Fruit fly (Drosophila melanogaster) whole organism, embryonic: ENCODE results near the gene Gcat.

Experiments used
- Ada2b ChIP-seq: fragments of 200-800 bp; sonication (Bioruptor generic); IDR thresholded peaks from 2 replicates; pipeline ENCODE4 v1.3.6; 2022; ENCODE audit warnings: missing biosample characterization, missing genetic modification characterization
- Bgb ChIP-seq: fragments of 200-800 bp; sonication (Bioruptor generic); IDR thresholded peaks from 2 replicates; pipeline ENCODE4 v1.3.6; 2022; ENCODE audit warnings: missing biosample characterization, missing genetic modification characterization; ENCODE audit not compliant: partially characterized antibody
- C15 ChIP-seq: fragments of 200-800 bp; sonication (Bioruptor generic); IDR thresholded peaks from 3 replicates; pipeline ENCODE4 v1.3.6; 2022; ENCODE audit warnings: missing biosample characterization, missing genetic modification characterization
- CG10959 ChIP-seq: fragments of 200-800 bp; sonication (Bioruptor generic); IDR thresholded peaks from 2 replicates; pipeline ENCODE4 v1.3.6; 2022; ENCODE audit warnings: missing biosample characterization, missing genetic modification characterization
- CG11456 ChIP-seq: fragments of 200-800 bp; sonication (Bioruptor generic); IDR thresholded peaks from 3 replicates; pipeline ENCODE4 v1.3.6; 2022; ENCODE audit warnings: missing biosample characterization, missing genetic modification characterization
- CG12942 ChIP-seq: fragments of 200-800 bp; sonication (Bioruptor generic); optimal IDR thresholded peaks from 3 replicates; lab custom pipeline; 2016; ENCODE audit warnings: missing biosample characterization, missing genetic modification characterization
- CG13287 ChIP-seq: fragments of 200-800 bp; sonication (Bioruptor generic); IDR thresholded peaks from 2 replicates; pipeline ENCODE4 v1.3.6; 2022; ENCODE audit warnings: missing biosample characterization, missing genetic modification characterization; ENCODE audit not compliant: partially characterized antibody
- CG14710 ChIP-seq: fragments of 200-800 bp; sonication (Bioruptor generic); optimal IDR thresholded peaks from 3 replicates; lab custom pipeline; 2019; ENCODE audit warnings: missing biosample characterization, mild to moderate bottlenecking, missing genetic modification characterization, moderate library complexity
- CG14860 ChIP-seq: fragments of 200-800 bp; sonication (Bioruptor generic); IDR thresholded peaks from 3 replicates; pipeline ENCODE4 v1.3.6; 2022; ENCODE audit warnings: missing biosample characterization, missing genetic modification characterization; ENCODE audit not compliant: partially characterized antibody
- CG1832 ChIP-seq: fragments of 200-800 bp; sonication (Bioruptor generic); optimal IDR thresholded peaks from 2 replicates; lab custom pipeline; 2017; ENCODE audit warnings: missing biosample characterization, mild to moderate bottlenecking, missing genetic modification characterization, inconsistent platforms
- CG3163 ChIP-seq: fragments of 200-800 bp; sonication (Bioruptor generic); optimal IDR thresholded peaks from 3 replicates; lab custom pipeline; 2016; ENCODE audit warnings: missing biosample characterization, missing genetic modification characterization
- CG3838 ChIP-seq: fragments of 200-800 bp; sonication (Bioruptor generic); optimal IDR thresholded peaks from 3 replicates; lab custom pipeline; 2016; ENCODE audit warnings: missing biosample characterization, missing genetic modification characterization
- CG3995 ChIP-seq: fragments of 200-800 bp; sonication (Bioruptor generic); optimal IDR thresholded peaks from 3 replicates; lab custom pipeline; 2016; ENCODE audit warnings: missing biosample characterization, missing genetic modification characterization
- CG4424 ChIP-seq: fragments of 200-800 bp; sonication (Bioruptor generic); optimal IDR thresholded peaks from 3 replicates; lab custom pipeline; 2016; ENCODE audit warnings: missing biosample characterization, missing genetic modification characterization
- CG5953 ChIP-seq: fragments of 200-800 bp; sonication (Bioruptor generic); IDR thresholded peaks from 2 replicates; pipeline ENCODE4 v1.3.6; 2022; ENCODE audit warnings: missing biosample characterization, missing genetic modification characterization
- CG6791 ChIP-seq: fragments of 200-800 bp; sonication (Bioruptor generic); IDR thresholded peaks from 3 replicates; pipeline ENCODE4 v1.3.6; 2022; ENCODE audit warnings: missing biosample characterization, missing genetic modification characterization; ENCODE audit not compliant: partially characterized antibody
- CG9817 ChIP-seq: fragments of 200-800 bp; sonication (Bioruptor generic); optimal IDR thresholded peaks from 2 replicates; lab custom pipeline; 2018; ENCODE audit warnings: missing biosample characterization, mild to moderate bottlenecking, missing genetic modification characterization, moderate library complexity
- Dbx ChIP-seq: fragments of 200-800 bp; sonication (Bioruptor generic); IDR thresholded peaks from 3 replicates; pipeline ENCODE4 v1.3.6; 2022; ENCODE audit warnings: missing biosample characterization, missing genetic modification characterization
- Dfd ChIP-seq, 2 experiments: fragments of >200 bp; optimal IDR thresholded peaks; 2 replicates each; lab custom pipeline; 2017; ENCODE audit warnings: missing biosample characterization in 2 of 2, missing genetic modification characterization in 2 of 2
- Ets65A ChIP-seq: fragments of 200-800 bp; sonication (Bioruptor generic); peaks from one replicate; lab custom pipeline; 2016; ENCODE audit warnings: missing biosample characterization, missing genetic modification characterization
- Fer1 ChIP-seq: fragments of 200-800 bp; sonication (Bioruptor generic); optimal IDR thresholded peaks from 2 replicates; lab custom pipeline; 2017; ENCODE audit warnings: missing biosample characterization, mild to moderate bottlenecking, missing genetic modification characterization
- Fer3 ChIP-seq: fragments of 200-800 bp; sonication (Bioruptor generic); optimal IDR thresholded peaks from 2 replicates; lab custom pipeline; 2018; ENCODE audit warnings: missing biosample characterization, mild to moderate bottlenecking, missing genetic modification characterization, moderate library complexity
- GATAe ChIP-seq: fragments of 200-800 bp; sonication (Bioruptor generic); conservative IDR thresholded peaks from 2 replicates; pipeline ENCODE4 v1.3.6; 2022; ENCODE audit warnings: missing biosample characterization, missing genetic modification characterization
- Hr39 ChIP-seq: fragments of >200 bp; optimal IDR thresholded peaks from 2 replicates; lab custom pipeline; 2017
- Med ChIP-seq: fragments of 200-800 bp; sonication (Bioruptor generic); peaks from one replicate; lab custom pipeline; 2016; ENCODE audit warnings: missing biosample characterization, missing genetic modification characterization, mild to moderate bottlenecking, inconsistent platforms, moderate library complexity
- Nf-YB ChIP-seq: fragments of 200-800 bp; sonication (Bioruptor generic); optimal IDR thresholded peaks from 3 replicates; lab custom pipeline; 2019; ENCODE audit warnings: missing biosample characterization, mild to moderate bottlenecking, missing genetic modification characterization, moderate library complexity
- Nf-YC ChIP-seq: fragments of 200-800 bp; optimal IDR thresholded peaks from 3 replicates; lab custom pipeline; 2019; ENCODE audit warnings: missing biosample characterization, mild to moderate bottlenecking, missing genetic modification characterization, moderate library complexity
- NfI ChIP-seq: fragments of 200-800 bp; sonication (Bioruptor generic); optimal IDR thresholded peaks from 3 replicates; lab custom pipeline; 2018; ENCODE audit warnings: missing biosample characterization, mild to moderate bottlenecking, missing genetic modification characterization, moderate library complexity
- amos ChIP-seq: fragments of 200-800 bp; sonication (Bioruptor generic); IDR thresholded peaks from 2 replicates; pipeline ENCODE4 v1.3.6; 2022; ENCODE audit warnings: missing biosample characterization, missing genetic modification characterization; ENCODE audit not compliant: partially characterized antibody
- ara ChIP-seq: fragments of 200-800 bp; sonication (Bioruptor generic); IDR thresholded peaks from 2 replicates; pipeline ENCODE4 v1.3.6; 2022; ENCODE audit warnings: missing biosample characterization, missing genetic modification characterization
- cas ChIP-seq: fragments of 200-800 bp; sonication (Bioruptor generic); IDR thresholded peaks from 2 replicates; pipeline ENCODE4 v1.3.6; 2022; ENCODE audit warnings: missing biosample characterization, missing genetic modification characterization
- cg ChIP-seq: fragments of 200-800 bp; sonication (Bioruptor generic); optimal IDR thresholded peaks from 3 replicates; lab custom pipeline; 2019; ENCODE audit warnings: missing biosample characterization, mild to moderate bottlenecking, missing genetic modification characterization, moderate library complexity
- disco-r ChIP-seq: fragments of 200-800 bp; sonication (Bioruptor generic); optimal IDR thresholded peaks from 2 replicates; lab custom pipeline; 2016; ENCODE audit warnings: missing biosample characterization, missing genetic modification characterization
- fd102C ChIP-seq: fragments of 200-800 bp; sonication (Bioruptor generic); optimal IDR thresholded peaks from 2 replicates; lab custom pipeline; 2018; ENCODE audit warnings: missing biosample characterization, mild to moderate bottlenecking, missing genetic modification characterization, moderate library complexity
- fd64A ChIP-seq: fragments of 200-800 bp; sonication (Bioruptor generic); optimal IDR thresholded peaks from 3 replicates; lab custom pipeline; 2018; ENCODE audit warnings: missing biosample characterization, mild to moderate bottlenecking, missing genetic modification characterization
- fd96Cb ChIP-seq: fragments of 200-800 bp; sonication (Bioruptor generic); optimal IDR thresholded peaks from 2 replicates; lab custom pipeline; 2018; ENCODE audit warnings: missing biosample characterization, mild to moderate bottlenecking, missing genetic modification characterization, moderate library complexity
- gro ChIP-seq: fragments of 200-800 bp; sonication (Bioruptor generic); optimal IDR thresholded peaks from 2 replicates; lab custom pipeline; 2016; ENCODE audit warnings: missing biosample characterization, missing genetic modification characterization
- hth ChIP-seq: fragments of >200 bp; optimal IDR thresholded peaks from 2 replicates; lab custom pipeline; 2017; ENCODE audit warnings: inconsistent platforms
- jigr1 ChIP-seq: fragments of 200-800 bp; sonication (Bioruptor generic); IDR thresholded peaks from 3 replicates; pipeline ENCODE4 v1.3.6; 2022; ENCODE audit warnings: missing biosample characterization, missing genetic modification characterization
- ken ChIP-seq: fragments of 200-800 bp; sonication (Bioruptor generic); IDR thresholded peaks from 3 replicates; pipeline ENCODE4 v1.3.6; 2022; ENCODE audit warnings: missing biosample characterization, missing genetic modification characterization
- knrl ChIP-seq: fragments of 200-800 bp; sonication (Bioruptor generic); IDR thresholded peaks from 3 replicates; pipeline ENCODE4 v1.3.6; 2022; ENCODE audit warnings: missing biosample characterization, missing genetic modification characterization; ENCODE audit not compliant: partially characterized antibody
- mam ChIP-seq: fragments of 200-800 bp; sonication (Bioruptor generic); optimal IDR thresholded peaks from 3 replicates; lab custom pipeline; 2016; ENCODE audit warnings: missing biosample characterization, missing genetic modification characterization
- pnt ChIP-seq: fragments of 200-800 bp; sonication (Bioruptor generic); optimal IDR thresholded peaks from 3 replicates; lab custom pipeline; 2016; ENCODE audit warnings: missing biosample characterization, missing genetic modification characterization
- pzg ChIP-seq: fragments of 200-800 bp; sonication (Bioruptor generic); optimal IDR thresholded peaks from 3 replicates; lab custom pipeline; 2018; ENCODE audit warnings: missing biosample characterization, mild to moderate bottlenecking, missing genetic modification characterization, moderate library complexity
- repo ChIP-seq: fragments of 200-800 bp; sonication (Bioruptor generic); optimal IDR thresholded peaks from 2 replicates; lab custom pipeline; 2016; ENCODE audit warnings: missing biosample characterization, missing genetic modification characterization
- slbo ChIP-seq: fragments of 200-800 bp; sonication (Bioruptor generic); IDR thresholded peaks from 2 replicates; pipeline ENCODE4 v1.3.6; 2022; ENCODE audit warnings: missing biosample characterization, missing genetic modification characterization
- tna ChIP-seq: fragments of 200-800 bp; sonication (Bioruptor generic); IDR thresholded peaks from 2 replicates; pipeline ENCODE4 v1.3.6; 2022; ENCODE audit warnings: missing biosample characterization, missing genetic modification characterization; ENCODE audit not compliant: partially characterized antibody
- usp ChIP-seq: fragments of >200 bp; optimal IDR thresholded peaks from 2 replicates; lab custom pipeline; 2017; ENCODE audit warnings: missing biosample characterization, missing genetic modification characterization
- yki ChIP-seq: fragments of >200 bp; optimal IDR thresholded peaks from 3 replicates; lab custom pipeline; 2018
- z ChIP-seq: fragments of 200-800 bp; sonication (Bioruptor generic); IDR thresholded peaks from 3 replicates; pipeline ENCODE4 v1.3.6; 2022; ENCODE audit warnings: missing biosample characterization, missing genetic modification characterization

Gcat gene

DNA sequence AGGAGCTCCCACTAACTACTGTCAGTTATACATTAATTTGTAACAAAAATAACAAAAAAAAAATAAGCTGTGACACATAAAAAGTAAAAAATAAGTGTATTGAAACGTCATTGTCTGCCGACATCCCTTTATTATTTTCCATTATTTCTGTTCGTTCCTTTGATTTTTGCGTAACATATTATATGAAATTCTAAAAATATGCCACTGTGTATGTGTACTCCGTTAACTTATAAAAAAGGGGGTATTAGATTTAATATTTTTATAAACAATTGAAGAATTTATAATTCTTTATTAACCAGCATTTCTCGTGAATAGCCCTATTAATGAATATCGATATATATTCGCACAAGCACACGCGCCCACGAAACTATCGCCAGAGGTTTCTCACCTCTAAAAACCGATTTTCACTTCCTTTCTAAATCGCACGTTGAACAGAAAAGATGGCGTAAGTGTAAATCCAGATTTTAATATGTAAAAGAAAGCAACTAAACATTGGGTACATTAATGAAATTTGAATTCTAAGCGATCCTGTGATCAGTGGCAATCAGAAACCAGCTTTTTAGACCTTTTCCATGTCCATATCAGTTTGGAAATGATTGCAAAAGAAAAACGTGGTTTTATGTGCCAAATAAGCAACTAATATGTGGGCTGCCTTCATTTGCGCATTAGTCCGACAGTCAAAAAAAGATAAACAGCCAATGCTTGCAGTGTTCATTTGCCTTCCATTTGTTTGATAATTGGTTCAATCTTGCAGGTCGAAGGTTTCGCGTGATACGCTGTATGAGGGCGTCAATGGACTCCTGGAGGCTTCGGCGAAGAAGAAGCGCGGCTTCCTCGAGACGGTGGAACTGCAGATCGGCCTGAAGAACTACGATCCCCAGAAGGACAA, 22.0 kb upstream of the Gcat start, which contains the start of gene RpL10Ab (continued):
- TF ChIP-seq Bgb (peak; percentile 92), CG3995 (GFP tag; lab: Kevin White, UChicago) (peak; percentile 46), Fer3 (tag; lab: Kevin White, UChicago) (peak; percentile 70), CG6791 (GFP tag; lab: Robert Waterston, UW) (peak; percentile 92), CG3838 (GFP tag; lab: Kevin White, UChicago) (no peak), hth (lab: Kevin White, UChicago) (no peak), repo (GFP tag; lab: Kevin White, UChicago) (no peak), Fer1 (GFP tag; lab: Kevin White, UChicago) (peak; percentile 3), amos (GFP tag; lab: Robert Waterston, UW) (peak; percentile 94), CG9817 (peak; percentile 76), cas (GFP tag; lab: Robert Waterston, UW) (peak; percentile 56; the same call in 1 of the 2 replicates), fd96Cb (tag; lab: Kevin White, UChicago) (peak; percentile 26), CG14710 (peak; percentile 71), fd64A (GFP tag; lab: Kevin White, UChicago) (peak; percentile 38), pnt (no peak), GATAe (GFP tag; lab: Robert Waterston, UW) (no peak), ken (GFP tag; lab: Robert Waterston, UW) (peak; percentile 49; the same call in 1 of the 3 replicates), gro (GFP tag; lab: Kevin White, UChicago) (peak; percentile 26), z (no peak), disco-r (GFP tag; lab: Kevin White, UChicago) (no peak), Dbx (GFP tag; lab: Robert Waterston, UW) (peak; percentile 76), fd102C (GFP tag; lab: Kevin White, UChicago) (no peak), Ets65A (GFP tag; lab: Kevin White, UChicago) (peak; percentile 96), CG14860 (GFP tag; lab: Robert Waterston, UW) (peak; percentile 71), ara (no peak), CG5953 (GFP tag; lab: Robert Waterston, UW) (peak; percentile 66; the same call in 1 of the 2 replicates), knrl (peak; percentile 82), mam (peak; percentile 39), Ada2b (peak; percentile 38; the same call in 1 of the 2 replicates), Hr39 (lab: Kevin White, UChicago) (no peak), yki (lab: Kevin White, UChicago) (no peak), cg (GFP tag; lab: Kevin White, UChicago) (no peak), CG4424 (GFP tag; lab: Kevin White, UChicago) (peak; percentile 60), Med (GFP tag; lab: Kevin White, UChicago) (peak; percentile 96), CG1832 (GFP tag; lab: Kevin White, UChicago) (no peak), Nf-YC (tag; lab: Kevin White, UChicago) (peak; percentile 38), jigr1 (GFP tag; lab: Robert Waterston, UW) (no peak; the same call in 1 of the 3 replicates), CG10959 (GFP tag; lab: Robert Waterston, UW) (no peak; the same call in none of the 2 replicates), CG12942 (GFP tag; lab: Kevin White, UChicago) (no peak), slbo (peak; percentile 74), pzg (peak; percentile 47), tna (GFP tag; lab: Robert Waterston, UW) (peak; percentile 72), usp (GFP tag; lab: Kevin White, UChicago) (no peak), C15 (0 out of 3 replicates have a peak, but pooled peaks have one; percentile 57), Dfd (GFP tag; optimal IDR thresholded peaks at IDR 0.05; lab: Kevin White, UChicago) (no peak), CG11456 (GFP tag; lab: Robert Waterston, UW) (peak; percentile 89), NfI (GFP tag; lab: Kevin White, UChicago) (peak; percentile 79), CG13287 (GFP tag; lab: Robert Waterston, UW) (peak; percentile 70), CG3163 (GFP tag; lab: Kevin White, UChicago) (peak; percentile 2), Nf-YB (GFP tag; lab: Kevin White, UChicago) (peak; percentile 0)
